Fruit fly (Drosophila melanogaster): ENCODE data around the gene IntS2.
A peak's percentile ranks its signal among the peaks of the same experiment; 100 is the strongest.

Gene IntS2

DNA sequence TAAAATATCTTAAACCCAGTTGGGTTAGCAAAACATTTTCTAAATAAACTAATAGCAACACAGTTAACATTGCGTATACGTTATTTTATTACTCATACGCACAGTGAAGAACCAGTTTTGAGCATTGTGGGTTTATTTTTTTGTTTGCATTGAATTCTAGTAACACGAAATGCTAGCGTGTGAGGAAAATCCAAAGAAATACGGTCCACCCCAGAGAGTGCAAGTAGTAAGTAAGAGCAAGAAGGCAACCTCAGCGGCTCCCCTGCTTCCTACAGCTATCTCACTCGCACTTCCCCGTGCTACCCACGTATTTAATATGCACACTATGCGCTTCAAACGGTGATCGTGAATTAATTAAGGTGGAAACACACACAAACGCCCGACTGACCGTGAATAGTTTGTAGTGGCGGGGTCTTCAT lies 31.6 kb downstream of the IntS2 start (continued):
- TF ChIP-seq Ets96B (tag; optimal IDR thresholded peaks at IDR 0.05), result peak; percentile 76
- TF ChIP-seq Lpt (GFP tag; optimal IDR thresholded peaks at IDR 0.05), result peak; percentile 85
- TF ChIP-seq CG4318 (GFP tag; optimal IDR thresholded peaks at IDR 0.05), result peak; percentile 79
- peak; percentile 85 for TF ChIP-seq CG11762 (GFP tag; optimal IDR thresholded peaks at IDR 0.05; ENCODE audit: insufficient read depth)
- TF ChIP-seq CG11902 (GFP tag; optimal IDR thresholded peaks at IDR 0.05), result peak; percentile 71
- TF ChIP-seq Sox102F (GFP tag; optimal IDR thresholded peaks at IDR 0.05), result peak; percentile 95
- peak; percentile 97 for TF ChIP-seq Eip78C (GFP tag)
- peak; percentile 92 for TF ChIP-seq Smox (GFP tag; optimal IDR thresholded peaks at IDR 0.05)
- peak; percentile 92 for TF ChIP-seq CG32006 (GFP tag; optimal IDR thresholded peaks at IDR 0.05)
- TF ChIP-seq CG6163 (GFP tag; IDR thresholded peaks at IDR 0.05), result peak; percentile 86
- TF ChIP-seq topi (GFP tag; optimal IDR thresholded peaks at IDR 0.05), result peak; percentile 97
- peak; percentile 95 for TF ChIP-seq lz (GFP tag; optimal IDR thresholded peaks at IDR 0.05)
- peak; percentile 92 for TF ChIP-seq Hr4 (GFP tag; optimal IDR thresholded peaks at IDR 0.05)
- TF ChIP-seq Sox14 (GFP tag; optimal IDR thresholded peaks at IDR 0.05), result peak; percentile 91
- peak; percentile 87 for TF ChIP-seq achi (GFP tag; optimal IDR thresholded peaks at IDR 0.05)
- TF ChIP-seq CG6792 (GFP tag; optimal IDR thresholded peaks at IDR 0.05), result peak; percentile 89
- peak; percentile 81 for TF ChIP-seq Eip93F (GFP tag; optimal IDR thresholded peaks at IDR 0.05)
- TF ChIP-seq cyc (GFP tag; optimal IDR thresholded peaks at IDR 0.05), result peak; percentile 92
- TF ChIP-seq OdsH (GFP tag; optimal IDR thresholded peaks at IDR 0.05), result peak; percentile 90
- TF ChIP-seq CG6808 (GFP tag; optimal IDR thresholded peaks at IDR 0.05), result peak; percentile 84
- TF ChIP-seq Hr39 (GFP tag; optimal IDR thresholded peaks at IDR 0.05), result peak; percentile 92
- peak; percentile 80 for TF ChIP-seq CG1621 (tag; optimal IDR thresholded peaks at IDR 0.05)
- TF ChIP-seq vri (GFP tag; optimal IDR thresholded peaks at IDR 0.05), result peak; percentile 2
- peak; percentile 95 for TF ChIP-seq esn (GFP tag; optimal IDR thresholded peaks at IDR 0.05)
- peak; percentile 83 for TF ChIP-seq dac (GFP tag; optimal IDR thresholded peaks at IDR 0.05)
- peak; percentile 83 for TF ChIP-seq Sox15 (GFP tag; optimal IDR thresholded peaks at IDR 0.05)
- TF ChIP-seq CG16779 (tag; optimal IDR thresholded peaks at IDR 0.05), result peak; percentile 82
- peak; percentile 97 for TF ChIP-seq svp (GFP tag)
- peak; percentile 83 for TF ChIP-seq CG8319 (GFP tag; optimal IDR thresholded peaks at IDR 0.05)
- peak; percentile 92 for TF ChIP-seq CG8119 (GFP tag; IDR thresholded peaks at IDR 0.05)

DNA sequence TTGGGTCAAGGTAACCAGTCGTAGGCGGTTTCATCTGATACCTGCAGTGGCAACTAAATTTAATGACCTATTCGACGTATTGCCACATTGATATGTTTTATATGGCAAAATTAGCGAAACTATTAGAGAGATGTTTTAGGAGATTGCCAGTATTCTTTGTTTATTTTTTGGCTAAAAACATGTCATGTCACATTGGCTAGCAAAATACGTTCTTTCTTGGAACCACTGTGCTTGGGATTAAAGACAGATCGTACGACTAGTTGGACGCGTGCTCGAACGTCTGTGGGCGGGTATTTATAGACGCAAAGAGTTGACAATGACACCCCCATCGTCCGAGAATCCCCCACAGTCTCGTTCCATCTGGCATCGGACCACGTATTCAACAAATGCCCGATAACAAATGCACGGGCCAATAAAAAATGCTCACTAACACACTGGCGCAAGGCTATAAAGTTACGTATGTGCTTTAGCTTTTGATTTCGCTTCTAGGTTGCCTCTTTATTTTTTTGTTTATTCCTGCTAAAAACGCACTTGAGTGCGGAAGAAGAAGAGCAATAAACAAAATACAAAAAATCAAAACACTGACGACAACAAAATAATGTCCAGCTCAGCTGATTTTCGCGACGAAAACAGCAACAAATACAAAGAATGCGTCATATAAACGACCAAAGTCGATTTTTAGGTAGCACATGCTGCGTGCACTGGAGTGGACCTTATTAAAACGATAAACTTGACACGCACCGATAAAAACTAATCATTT lies 32.2 kb downstream of the IntS2 start:
- TF ChIP-seq CG10631 (GFP tag; optimal IDR thresholded peaks at IDR 0.05) (no peak), Hr4 (GFP tag; optimal IDR thresholded peaks at IDR 0.05) (no peak), fkh (GFP tag; optimal IDR thresholded peaks at IDR 0.05) (no peak), salr (GFP tag; optimal IDR thresholded peaks at IDR 0.05) (no peak), Hr38 (GFP tag; optimal IDR thresholded peaks at IDR 0.05) (no peak), CG16779 (tag; optimal IDR thresholded peaks at IDR 0.05) (no peak), Sox102F (GFP tag; optimal IDR thresholded peaks at IDR 0.05) (no peak), CG32006 (GFP tag; optimal IDR thresholded peaks at IDR 0.05) (peak; percentile 7), CG15336 (GFP tag; IDR thresholded peaks at IDR 0.05) (no peak; the same call in 1 of the 2 replicates), CG3032 (tag; optimal IDR thresholded peaks at IDR 0.05) (no peak), acj6 (GFP tag; optimal IDR thresholded peaks at IDR 0.05) (no peak), cyc (GFP tag; optimal IDR thresholded peaks at IDR 0.05) (no peak), Sox14 (GFP tag; optimal IDR thresholded peaks at IDR 0.05) (no peak), CG8319 (GFP tag; optimal IDR thresholded peaks at IDR 0.05) (no peak), Ets21C (GFP tag; optimal IDR thresholded peaks at IDR 0.05) (no peak), CG11902 (GFP tag; optimal IDR thresholded peaks at IDR 0.05) (no peak), eg (GFP tag; IDR thresholded peaks at IDR 0.05) (0 out of 3 replicates have a peak, but pooled peaks have one; percentile 7), fd85E (GFP tag; optimal IDR thresholded peaks at IDR 0.05) (no peak), Blimp-1 (GFP tag; optimal IDR thresholded peaks at IDR 0.05) (no peak), Sox15 (GFP tag; optimal IDR thresholded peaks at IDR 0.05) (no peak), vri (GFP tag; optimal IDR thresholded peaks at IDR 0.05) (peak; percentile 93), pdm3 (GFP tag; optimal IDR thresholded peaks at IDR 0.05) (no peak), dac (GFP tag; optimal IDR thresholded peaks at IDR 0.05) (no peak), CG6792 (GFP tag; optimal IDR thresholded peaks at IDR 0.05) (no peak), CG11294 (GFP tag; IDR thresholded peaks at IDR 0.05) (0 out of 2 replicates have a peak, but pooled peaks have one; percentile 23), CG10669 (GFP tag; optimal IDR thresholded peaks at IDR 0.05) (no peak), CG34406 (GFP tag; optimal IDR thresholded peaks at IDR 0.05) (no peak), CG11762 (GFP tag; optimal IDR thresholded peaks at IDR 0.05; ENCODE audit: insufficient read depth) (no peak), CG7368 (GFP tag; optimal IDR thresholded peaks at IDR 0.05) (no peak), Smox (GFP tag; optimal IDR thresholded peaks at IDR 0.05) (no peak), ss (GFP tag; optimal IDR thresholded peaks at IDR 0.05) (no peak), net (GFP tag; optimal IDR thresholded peaks at IDR 0.05) (no peak)

Data from whole organism, prepupa.